Fruit fly (Drosophila melanogaster): ENCODE results near the gene Brf.

dm6 chr3R:17406411-17406810 is 15.3 kb upstream of the Brf start, which contains the start of the genes CG42824 and CG42798:
- no peak for TF ChIP-seq CG8478 (optimal IDR thresholded peaks at IDR 0.05)
- TF ChIP-seq psq (optimal IDR thresholded peaks at IDR 0.05) = no peak
- TF ChIP-seq EcR (GFP tag; optimal IDR thresholded peaks at IDR 0.05) = no peak
